Fruit fly (Drosophila melanogaster) whole organism, embryonic: ENCODE results near the gene wda.
A peak's percentile ranks its signal among the peaks of the same experiment; 100 is the strongest.

ENCODE experiments used
- B-H2 ChIP-seq: fragments of 200-800 bp; sonication (Bioruptor generic); optimal IDR thresholded peaks from 2 replicates; lab custom pipeline; 2018; ENCODE audit warnings: missing biosample characterization, mild to moderate bottlenecking, missing genetic modification characterization
- Bgb ChIP-seq: fragments of 200-800 bp; sonication (Bioruptor generic); IDR thresholded peaks from 2 replicates; pipeline ENCODE4 v1.3.6; 2022; ENCODE audit warnings: missing biosample characterization, missing genetic modification characterization; ENCODE audit not compliant: partially characterized antibody
- BtbVII ChIP-seq: fragments of 200-800 bp; sonication (Bioruptor generic); optimal IDR thresholded peaks from 3 replicates; lab custom pipeline; 2017; ENCODE audit warnings: missing biosample characterization, mild to moderate bottlenecking, missing genetic modification characterization
- CG10543 ChIP-seq: fragments of 200-800 bp; sonication (Bioruptor generic); optimal IDR thresholded peaks from 3 replicates; lab custom pipeline; 2017; ENCODE audit warnings: missing biosample characterization, mild to moderate bottlenecking, missing genetic modification characterization, moderate library complexity
- CG13894 ChIP-seq: fragments of 200-800 bp; sonication (Bioruptor generic); optimal IDR thresholded peaks from 3 replicates; lab custom pipeline; 2018; ENCODE audit warnings: missing biosample characterization, mild to moderate bottlenecking, missing genetic modification characterization, moderate library complexity
- CG15514 ChIP-seq: fragments of 200-800 bp; sonication (Bioruptor generic); optimal IDR thresholded peaks from 3 replicates; lab custom pipeline; 2017; ENCODE audit warnings: missing biosample characterization, missing genetic modification characterization, mild to moderate bottlenecking, moderate library complexity, missing genetic modification reagents
- CG18599 ChIP-seq: fragments of 200-800 bp; sonication (Bioruptor generic); optimal IDR thresholded peaks from 3 replicates; lab custom pipeline; 2017; ENCODE audit warnings: missing biosample characterization, missing genetic modification characterization, mild to moderate bottlenecking, moderate library complexity, missing genetic modification reagents
- CG42726 ChIP-seq: fragments of 200-800 bp; sonication (Bioruptor generic); IDR thresholded peaks from 2 replicates; pipeline ENCODE4 v1.3.6; 2022; ENCODE audit warnings: missing biosample characterization, missing genetic modification characterization; ENCODE audit not compliant: partially characterized antibody
- CG6791 ChIP-seq: fragments of 200-800 bp; sonication (Bioruptor generic); IDR thresholded peaks from 3 replicates; pipeline ENCODE4 v1.3.6; 2022; ENCODE audit warnings: missing biosample characterization, missing genetic modification characterization; ENCODE audit not compliant: partially characterized antibody
- CG7556 ChIP-seq: fragments of 200-800 bp; sonication (Bioruptor generic); optimal IDR thresholded peaks from 2 replicates; lab custom pipeline; 2017; ENCODE audit warnings: missing biosample characterization, mild to moderate bottlenecking, missing genetic modification characterization
- CG8924 ChIP-seq: fragments of 200-800 bp; optimal IDR thresholded peaks from 3 replicates; lab custom pipeline; 2019; ENCODE audit warnings: missing biosample characterization, mild to moderate bottlenecking, missing genetic modification characterization, moderate library complexity
- CG9932 ChIP-seq: fragments of 200-800 bp; sonication (Bioruptor generic); IDR thresholded peaks from 2 replicates; pipeline ENCODE4 v1.3.6; 2022; ENCODE audit warnings: missing biosample characterization, missing genetic modification characterization
- Dbx ChIP-seq: fragments of 200-800 bp; sonication (Bioruptor generic); IDR thresholded peaks from 3 replicates; pipeline ENCODE4 v1.3.6; 2022; ENCODE audit warnings: missing biosample characterization, missing genetic modification characterization
- Hand ChIP-seq: fragments of 200-800 bp; sonication (Bioruptor generic); optimal IDR thresholded peaks from 2 replicates; lab custom pipeline; 2017; ENCODE audit warnings: mild to moderate bottlenecking, missing biosample characterization, missing genetic modification reagents, missing genetic modification characterization
- Hey ChIP-seq: fragments of 200-800 bp; sonication (Bioruptor generic); optimal IDR thresholded peaks from 3 replicates; lab custom pipeline; 2018; ENCODE audit warnings: missing biosample characterization, mild to moderate bottlenecking, missing genetic modification characterization
- Opbp ChIP-seq: fragments of 200-800 bp; sonication (Bioruptor generic); IDR thresholded peaks from 3 replicates; pipeline ENCODE4 v1.3.6; 2022; ENCODE audit warnings: missing biosample characterization, missing genetic modification characterization; ENCODE audit not compliant: partially characterized antibody
- Trl ChIP-seq, 3 experiments: fragments of >200 bp in 2 of 3; fragments of 200-800 bp in 1 of 3; sonication (Bioruptor generic) in 1 of 3; optimal IDR thresholded peaks; 2 replicates in 1 of 3; 3 replicates in 2 of 3; lab custom pipeline; 2016 to 2017; ENCODE audit warnings: missing biosample characterization in 1 of 3, missing genetic modification characterization in 1 of 3
- abd-A ChIP-seq: fragments of 200-800 bp; sonication (Bioruptor generic); optimal IDR thresholded peaks from 3 replicates; lab custom pipeline; 2019; ENCODE audit warnings: missing biosample characterization, mild to moderate bottlenecking, missing genetic modification characterization, moderate library complexity
- az2 ChIP-seq: fragments of 200-800 bp; sonication (Bioruptor generic); optimal IDR thresholded peaks from 3 replicates; lab custom pipeline; 2016; ENCODE audit warnings: missing biosample characterization, missing genetic modification characterization
- bbx ChIP-seq: fragments of 200-800 bp; sonication (Bioruptor generic); IDR thresholded peaks from 2 replicates; pipeline ENCODE4 v1.3.6; 2022; ENCODE audit warnings: missing biosample characterization, missing genetic modification characterization; ENCODE audit not compliant: partially characterized antibody
- cg ChIP-seq: fragments of 200-800 bp; sonication (Bioruptor generic); optimal IDR thresholded peaks from 3 replicates; lab custom pipeline; 2019; ENCODE audit warnings: missing biosample characterization, mild to moderate bottlenecking, missing genetic modification characterization, moderate library complexity
- chif ChIP-seq, 2 experiments: fragments of 200-800 bp; sonication (Bioruptor generic); optimal IDR thresholded peaks; 3 replicates each; lab custom pipeline; 2016; ENCODE audit warnings: missing biosample characterization in 2 of 2, missing genetic modification characterization in 2 of 2
- chinmo ChIP-seq: fragments of 200-800 bp; sonication (Bioruptor generic); IDR thresholded peaks from 4 replicates; pipeline ENCODE4 v1.3.6; 2022; ENCODE audit warnings: missing biosample characterization, missing genetic modification characterization; ENCODE audit not compliant: partially characterized antibody
- chn ChIP-seq: fragments of 200-800 bp; sonication (Bioruptor generic); optimal IDR thresholded peaks from 2 replicates; lab custom pipeline; 2016; ENCODE audit warnings: missing biosample characterization, missing genetic modification characterization
- ci ChIP-seq: fragments of 200-800 bp; sonication (Bioruptor generic); IDR thresholded peaks from 3 replicates; pipeline ENCODE4 v1.3.6; 2022; ENCODE audit warnings: missing biosample characterization, missing genetic modification characterization
- her ChIP-seq: fragments of 200-800 bp; sonication (Bioruptor generic); optimal IDR thresholded peaks from 2 replicates; lab custom pipeline; 2016; ENCODE audit warnings: missing biosample characterization, missing genetic modification characterization
- jing ChIP-seq: fragments of 200-800 bp; sonication (Bioruptor generic); optimal IDR thresholded peaks from 2 replicates; lab custom pipeline; 2018; ENCODE audit warnings: missing biosample characterization, mild to moderate bottlenecking, missing genetic modification characterization
- ken ChIP-seq: fragments of 200-800 bp; sonication (Bioruptor generic); IDR thresholded peaks from 3 replicates; pipeline ENCODE4 v1.3.6; 2022; ENCODE audit warnings: missing biosample characterization, missing genetic modification characterization
- kni ChIP-seq: fragments of 200-800 bp; sonication (Bioruptor generic); optimal IDR thresholded peaks from 3 replicates; lab custom pipeline; 2017; ENCODE audit warnings: mild to moderate bottlenecking, missing biosample characterization, missing genetic modification reagents, missing genetic modification characterization
- lab ChIP-seq: fragments of 200-800 bp; sonication (Bioruptor generic); optimal IDR thresholded peaks from 3 replicates; lab custom pipeline; 2017; ENCODE audit warnings: missing biosample characterization, missing genetic modification characterization, mild to moderate bottlenecking, moderate library complexity, missing genetic modification reagents
- lilli ChIP-seq: fragments of 200-800 bp; sonication (Bioruptor generic); optimal IDR thresholded peaks from 3 replicates; lab custom pipeline; 2016; ENCODE audit warnings: missing biosample characterization, missing genetic modification characterization
- mirr ChIP-seq: fragments of 200-800 bp; sonication (Bioruptor generic); optimal IDR thresholded peaks from 3 replicates; lab custom pipeline; 2018; ENCODE audit warnings: missing biosample characterization, mild to moderate bottlenecking, missing genetic modification characterization
- nerfin-1 ChIP-seq: fragments of 200-800 bp; sonication (Bioruptor generic); optimal IDR thresholded peaks from 3 replicates; lab custom pipeline; 2019; ENCODE audit warnings: missing biosample characterization, mild to moderate bottlenecking, missing genetic modification characterization, moderate library complexity
- nom ChIP-seq: fragments of 200-800 bp; sonication (Bioruptor generic); optimal IDR thresholded peaks from 2 replicates; lab custom pipeline; 2017; ENCODE audit warnings: missing biosample characterization, missing genetic modification characterization, mild to moderate bottlenecking, moderate library complexity, missing genetic modification reagents
- oc ChIP-seq: fragments of 200-800 bp; sonication (Bioruptor generic); optimal IDR thresholded peaks from 2 replicates; lab custom pipeline; 2018; ENCODE audit warnings: missing biosample characterization, mild to moderate bottlenecking, missing genetic modification characterization, moderate library complexity
- onecut ChIP-seq: fragments of 200-800 bp; sonication (Bioruptor generic); IDR thresholded peaks from 2 replicates; pipeline ENCODE4 v1.3.6; 2022; ENCODE audit warnings: missing biosample characterization, missing genetic modification characterization
- row ChIP-seq: fragments of 200-800 bp; sonication (Bioruptor generic); IDR thresholded peaks from 3 replicates; pipeline ENCODE4 v1.3.6; 2022; ENCODE audit warnings: missing biosample characterization, missing genetic modification characterization
- scrt ChIP-seq: fragments of 200-800 bp; sonication (Bioruptor generic); optimal IDR thresholded peaks from 2 replicates; lab custom pipeline; 2018; ENCODE audit warnings: missing biosample characterization, mild to moderate bottlenecking, missing genetic modification characterization, moderate library complexity
- sd ChIP-seq: fragments of 200-800 bp; sonication (Bioruptor generic); optimal IDR thresholded peaks from 3 replicates; lab custom pipeline; 2018; ENCODE audit warnings: missing biosample characterization, mild to moderate bottlenecking, missing genetic modification characterization, moderate library complexity
- sens ChIP-seq: fragments of 200-800 bp; sonication (Bioruptor generic); peaks from one replicate; lab custom pipeline; 2016; ENCODE audit warnings: missing biosample characterization, missing genetic modification characterization
- seq ChIP-seq: fragments of 200-800 bp; sonication (Bioruptor generic); IDR thresholded peaks from 2 replicates; pipeline ENCODE4 v1.3.6; 2022; ENCODE audit warnings: missing biosample characterization, missing genetic modification characterization
- sob ChIP-seq: fragments of 200-800 bp; sonication (Bioruptor generic); IDR thresholded peaks from 2 replicates; pipeline ENCODE4 v1.3.6; 2022; ENCODE audit warnings: missing biosample characterization, missing genetic modification characterization
- sqz ChIP-seq: fragments of 200-800 bp; sonication (Bioruptor generic); optimal IDR thresholded peaks from 3 replicates; lab custom pipeline; 2018; ENCODE audit warnings: missing biosample characterization, mild to moderate bottlenecking, missing genetic modification characterization
- ssp ChIP-seq: fragments of 200-800 bp; sonication (Bioruptor generic); IDR thresholded peaks from 2 replicates; pipeline ENCODE4 v1.3.6; 2022; ENCODE audit warnings: missing biosample characterization, missing genetic modification characterization
- wek ChIP-seq: fragments of 200-800 bp; sonication (Bioruptor generic); optimal IDR thresholded peaks from 3 replicates; lab custom pipeline; 2018; ENCODE audit warnings: missing biosample characterization, mild to moderate bottlenecking, missing genetic modification characterization, moderate library complexity
- yki ChIP-seq: fragments of >200 bp; optimal IDR thresholded peaks from 3 replicates; lab custom pipeline; 2018
- zfh1 ChIP-seq: fragments of 200-800 bp; sonication (Bioruptor generic); IDR thresholded peaks from 3 replicates; pipeline ENCODE4 v1.3.6; 2022; ENCODE audit warnings: missing biosample characterization, missing genetic modification characterization

Gene wda

DNA sequence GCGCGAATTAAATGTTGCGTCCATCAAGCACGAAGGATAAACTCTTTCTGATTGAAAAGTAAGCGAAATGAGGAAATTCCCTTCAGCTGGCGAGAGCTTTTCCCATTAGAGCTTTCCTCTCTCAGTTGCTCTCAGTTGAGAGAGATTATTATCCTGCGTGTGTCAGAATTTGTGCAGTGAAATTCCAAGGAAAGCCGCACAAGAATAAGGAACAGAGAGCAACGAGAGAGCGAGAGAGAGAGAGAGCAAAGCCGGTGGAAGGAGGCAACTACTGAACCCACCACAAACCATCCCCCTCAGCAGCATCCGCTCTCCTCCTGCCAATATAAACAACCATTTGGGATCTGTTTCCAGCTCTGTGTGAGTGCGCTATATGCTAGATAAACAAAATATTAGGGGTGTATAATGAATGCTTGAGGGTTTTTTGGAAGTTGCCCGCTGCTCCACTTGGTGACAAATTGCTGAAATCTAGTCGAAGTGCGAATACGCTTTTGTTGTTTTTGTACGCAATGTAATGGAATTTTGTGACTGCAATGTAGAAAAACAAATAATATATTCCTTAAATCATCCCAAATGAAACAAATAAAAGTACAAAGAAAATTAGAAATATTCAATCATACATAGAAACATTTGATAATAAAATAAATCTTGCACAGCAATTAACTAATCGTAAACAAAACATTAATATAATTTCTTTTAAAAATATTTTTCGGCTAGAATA, 8.9 kb downstream of the wda start, which contains the start of gene CG4467 (continued):
- peak; percentile 3 for TF ChIP-seq nom (GFP tag; lab: Kevin White, UChicago)
- 0 out of 3 replicates have a peak, but pooled peaks have one; percentile 29 for TF ChIP-seq ci (GFP tag; lab: Robert Waterston, UW)
- TF ChIP-seq CG8924 (tag; lab: Kevin White, UChicago): peak; percentile 9
- no peak for TF ChIP-seq wek
- TF ChIP-seq Dbx: no peak
- no peak for TF ChIP-seq sqz (GFP tag; lab: Kevin White, UChicago)
- TF ChIP-seq nerfin-1: peak; percentile 98
- TF ChIP-seq sens (GFP tag; lab: Kevin White, UChicago): peak; percentile 11
- TF ChIP-seq seq (GFP tag; lab: Robert Waterston, UW): peak; percentile 84; the same call in 1 of the 2 replicates
- TF ChIP-seq row (GFP tag; lab: Robert Waterston, UW): peak; percentile 64
- TF ChIP-seq lab (GFP tag; lab: Kevin White, UChicago): peak; percentile 31
- peak; percentile 4 for TF ChIP-seq CG7556 (GFP tag; lab: Kevin White, UChicago)
- TF ChIP-seq az2 (GFP tag; lab: Kevin White, UChicago): peak; percentile 6
- TF ChIP-seq yki (lab: Kevin White, UChicago): peak; percentile 62
- TF ChIP-seq zfh1 (GFP tag; lab: Robert Waterston, UW): no peak
- TF ChIP-seq jing (GFP tag; lab: Kevin White, UChicago): no peak
- peak; percentile 0 for TF ChIP-seq her
- TF ChIP-seq CG42726: peak; percentile 48; the same call in 1 of the 2 replicates
- TF ChIP-seq lilli: peak; percentile 9
- peak; percentile 56 for TF ChIP-seq CG18599
- peak; percentile 51 for TF ChIP-seq bbx (GFP tag; lab: Robert Waterston, UW)
- peak; percentile 22; the same call in 1 of the 2 replicates for TF ChIP-seq onecut (GFP tag; lab: Robert Waterston, UW)
- TF ChIP-seq Hey (tag; lab: Kevin White, UChicago): peak; percentile 33
- TF ChIP-seq Hand: peak; percentile 13
- peak; percentile 55; the same call in 1 of the 3 replicates for TF ChIP-seq Opbp (GFP tag; lab: Robert Waterston, UW)
- peak; percentile 10 for TF ChIP-seq CG15514 (GFP tag; lab: Kevin White, UChicago)
- no peak for TF ChIP-seq ken (GFP tag; lab: Robert Waterston, UW)
- no peak for TF ChIP-seq chn (GFP tag; lab: Kevin White, UChicago)
- 0 out of 4 replicates have a peak, but pooled peaks have one; percentile 24 for TF ChIP-seq chinmo (GFP tag; lab: Robert Waterston, UW)
- TF ChIP-seq B-H2 (GFP tag; lab: Kevin White, UChicago): peak; percentile 17
- TF ChIP-seq mirr: peak; percentile 59
- peak; percentile 43 for TF ChIP-seq scrt (GFP tag; lab: Kevin White, UChicago)
- peak; percentile 88 for TF ChIP-seq Trl (optimal IDR thresholded peaks at IDR 0.05; lab: Kevin White, UChicago)
- TF ChIP-seq Trl (GFP tag; optimal IDR thresholded peaks at IDR 0.05; lab: Kevin White, UChicago): peak; percentile 39
- TF ChIP-seq CG6791 (GFP tag; lab: Robert Waterston, UW): peak; percentile 47; the same call in 1 of the 3 replicates
- 0 out of 2 replicates have a peak, but pooled peaks have one; percentile 16 for TF ChIP-seq CG9932 (GFP tag; lab: Robert Waterston, UW)
- peak; percentile 37 for TF ChIP-seq cg (GFP tag; lab: Kevin White, UChicago)
- TF ChIP-seq kni (GFP tag; lab: Kevin White, UChicago): peak; percentile 37
- TF ChIP-seq ssp: no peak
- no peak for TF ChIP-seq BtbVII (GFP tag; lab: Kevin White, UChicago)
- no peak for TF ChIP-seq chif (GFP tag; optimal IDR thresholded peaks at IDR 0.05; lab: Kevin White, UChicago)
- peak; percentile 95 for TF ChIP-seq abd-A
- TF ChIP-seq sob: no peak
- peak; percentile 94 for TF ChIP-seq sd (tag; lab: Kevin White, UChicago)
- peak; percentile 96 for TF ChIP-seq CG13894 (tag; lab: Kevin White, UChicago)
- peak; percentile 25; the same call in 1 of the 2 replicates for TF ChIP-seq Bgb (GFP tag; lab: Robert Waterston, UW)
- peak; percentile 25 for TF ChIP-seq oc (tag; lab: Kevin White, UChicago)
- peak; percentile 5 for TF ChIP-seq CG10543 (GFP tag; lab: Kevin White, UChicago)
